Worm (Caenorhabditis elegans) whole organism, L2 larva: ENCODE results near the gene lido-9.
"Not testable (repeated sequence)": the region's sequence is repeated elsewhere in the genome, so short reads cannot be mapped to it uniquely, and the experiment has no call there.

Experiments used
- alr-1 ChIP-seq: fragments of 150-350 bp; optimal IDR thresholded peaks from 2 replicates; lab custom pipeline; 2014; ENCODE audit warnings: missing biosample characterization, missing genetic modification characterization
- nhr-237 ChIP-seq: fragments of 150-350 bp; optimal IDR thresholded peaks from 2 replicates; lab custom pipeline; 2014; ENCODE audit warnings: missing biosample characterization, missing genetic modification characterization
- sem-4 ChIP-seq: fragments of 150-350 bp; optimal IDR thresholded peaks from 2 replicates; lab custom pipeline; 2014; ENCODE audit warnings: missing biosample characterization, missing genetic modification reagents, missing genetic modification characterization
- skn-1 ChIP-seq: sonication (generic microtip); optimal IDR thresholded peaks from 2 replicates; lab custom pipeline; 2017; ENCODE audit warnings: missing biosample characterization, missing genetic modification characterization
- zag-1 ChIP-seq: fragments of 150-350 bp; optimal IDR thresholded peaks from 2 replicates; lab custom pipeline; 2014; ENCODE audit warnings: missing biosample characterization, missing genetic modification characterization
- ztf-4 ChIP-seq: fragments of 150-350 bp; optimal IDR thresholded peaks from 2 replicates; lab custom pipeline; 2014; ENCODE audit warnings: missing biosample characterization, missing genetic modification characterization

DNA sequence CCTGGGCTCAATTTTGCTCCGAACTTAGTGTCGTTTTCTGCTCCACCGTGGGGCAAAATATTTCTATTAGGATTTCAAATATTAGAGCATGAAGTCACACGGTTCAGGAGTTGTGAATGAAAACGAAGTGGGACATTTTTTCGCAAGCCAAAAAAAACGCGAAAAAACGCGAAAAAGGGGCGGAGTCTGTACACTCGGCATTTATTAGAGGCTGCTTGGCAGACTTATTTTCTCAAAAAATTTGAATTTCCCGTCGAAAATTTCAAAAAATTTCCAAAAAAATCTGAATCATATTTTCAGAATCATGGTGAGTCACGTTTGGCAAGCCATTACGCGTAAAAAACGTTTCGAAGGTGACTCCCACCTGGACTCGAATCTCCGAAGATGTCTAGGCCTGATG lies 31.9 kb downstream of the lido-9 start, which contains the start of gene B0454.6:
- TF ChIP-seq alr-1; sem-4 (tag; lab: Kevin White, UChicago); skn-1 (tag; lab: Kevin White, UChicago); zag-1 (tag; lab: Kevin White, UChicago); ztf-4 (tag; lab: Kevin White, UChicago); nhr-237 (tag; lab: Kevin White, UChicago): not testable (repeated sequence)
